Fruit fly (Drosophila melanogaster): ENCODE data around the gene Pglym78.

Pglym78 gene

DNA sequence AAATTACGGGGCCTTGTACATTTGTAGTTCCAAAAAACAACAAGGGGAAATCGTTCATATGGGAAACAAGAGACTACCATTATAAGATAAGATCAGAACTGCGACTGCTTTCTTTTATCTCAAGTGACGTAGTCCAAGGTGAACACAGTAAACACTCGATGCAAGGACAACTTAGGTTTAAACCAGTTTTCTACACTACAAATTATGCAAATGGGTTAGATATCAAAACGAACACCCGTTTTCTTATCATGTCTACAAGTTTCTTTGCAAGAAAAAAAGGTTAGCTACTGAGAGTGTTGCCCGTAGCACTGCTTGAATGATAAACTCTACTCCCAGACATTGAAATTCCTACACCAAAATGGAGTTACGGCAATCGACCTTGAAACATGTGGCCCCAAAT is 23.9 kb upstream of the Pglym78 start (continued):
- peak; percentile 78 for TF ChIP-seq CG14441 (GFP tag; IDR thresholded peaks at IDR 0.05)
- peak; percentile 65 for TF ChIP-seq Awh (GFP tag; IDR thresholded peaks at IDR 0.05)
- peak; percentile 72; the same call in 1 of the 2 replicates for TF ChIP-seq H2.0 (GFP tag; IDR thresholded peaks at IDR 0.05)
- no peak for TF ChIP-seq mld (GFP tag; IDR thresholded peaks at IDR 0.05; ENCODE audit: partially characterized antibody)
- TF ChIP-seq da (GFP tag; optimal IDR thresholded peaks at IDR 0.05), result no peak
- TF ChIP-seq sob (GFP tag; IDR thresholded peaks at IDR 0.05), result peak; percentile 72
- no peak for TF ChIP-seq tap (tag; optimal IDR thresholded peaks at IDR 0.05)
- peak; percentile 78 for TF ChIP-seq pnt (GFP tag; optimal IDR thresholded peaks at IDR 0.05)
- no peak for TF ChIP-seq YL-1 (GFP tag; optimal IDR thresholded peaks at IDR 0.05)
- peak; percentile 41 for TF ChIP-seq Ssrp (tag; optimal IDR thresholded peaks at IDR 0.05)
- TF ChIP-seq croc (GFP tag; conservative IDR thresholded peaks at IDR 0.05), result peak; percentile 51; the same call in 2 of the 3 replicates
- peak; percentile 20 for TF ChIP-seq CG15514 (GFP tag; optimal IDR thresholded peaks at IDR 0.05)
- peak; percentile 79 for TF ChIP-seq sisA (GFP tag; IDR thresholded peaks at IDR 0.05)
- no peak for TF ChIP-seq CG17186 (GFP tag; optimal IDR thresholded peaks at IDR 0.05)
- TF ChIP-seq Hand (GFP tag; optimal IDR thresholded peaks at IDR 0.05), result no peak
- no peak for TF ChIP-seq HmgZ (tag; optimal IDR thresholded peaks at IDR 0.05)
- peak; percentile 24 for TF ChIP-seq repo (GFP tag; optimal IDR thresholded peaks at IDR 0.05)
- peak; percentile 19 for TF ChIP-seq trem (tag; optimal IDR thresholded peaks at IDR 0.05)
- TF ChIP-seq CG2129 (GFP tag; IDR thresholded peaks at IDR 0.05; ENCODE audit: partially characterized antibody), result no peak
- peak; percentile 62 for TF ChIP-seq pum (GFP tag; optimal IDR thresholded peaks at IDR 0.05)
- TF ChIP-seq Bdp1 (GFP tag; optimal IDR thresholded peaks at IDR 0.05), result peak; percentile 35
- no peak for TF ChIP-seq insv (GFP tag; optimal IDR thresholded peaks at IDR 0.05)
- TF ChIP-seq CG10431 (GFP tag; optimal IDR thresholded peaks at IDR 0.05), result no peak
- no peak for TF ChIP-seq Tbp (GFP tag; optimal IDR thresholded peaks at IDR 0.05)
- no peak for TF ChIP-seq C15 (GFP tag; IDR thresholded peaks at IDR 0.05)
- no peak for TF ChIP-seq CG16779 (GFP tag; IDR thresholded peaks at IDR 0.05)
- TF ChIP-seq CG4707 (GFP tag; optimal IDR thresholded peaks at IDR 0.05), result no peak
- TF ChIP-seq CG5180 (GFP tag; optimal IDR thresholded peaks at IDR 0.05), result no peak
- no peak for TF ChIP-seq CG7745 (tag; optimal IDR thresholded peaks at IDR 0.05)
- TF ChIP-seq row (GFP tag; IDR thresholded peaks at IDR 0.05), result peak; percentile 77
- TF ChIP-seq CG9609 (GFP tag; optimal IDR thresholded peaks at IDR 0.05), result peak; percentile 4
- TF ChIP-seq oc (tag; optimal IDR thresholded peaks at IDR 0.05), result no peak
- no peak for TF ChIP-seq HLH4C (GFP tag; IDR thresholded peaks at IDR 0.05; ENCODE audit: partially characterized antibody)
- TF ChIP-seq pzg (GFP tag; optimal IDR thresholded peaks at IDR 0.05), result no peak
- TF ChIP-seq crol (GFP tag; IDR thresholded peaks at IDR 0.05), result no peak
- TF ChIP-seq crp (GFP tag; optimal IDR thresholded peaks at IDR 0.05), result no peak
- TF ChIP-seq CG11398 (GFP tag; optimal IDR thresholded peaks at IDR 0.05), result peak; percentile 34
- no peak for TF ChIP-seq CG18011 (GFP tag; optimal IDR thresholded peaks at IDR 0.05)
- TF ChIP-seq CG8359 (GFP tag; optimal IDR thresholded peaks at IDR 0.05; ENCODE audit: borderline replicate concordance), result peak; percentile 13
- TF ChIP-seq ken (GFP tag; IDR thresholded peaks at IDR 0.05), result peak; percentile 87
- TF ChIP-seq CG3163 (GFP tag; optimal IDR thresholded peaks at IDR 0.05), result no peak
- no peak for TF ChIP-seq corto (GFP tag; optimal IDR thresholded peaks at IDR 0.05)
- peak; percentile 49 for TF ChIP-seq CG2875 (GFP tag; optimal IDR thresholded peaks at IDR 0.05)
- TF ChIP-seq Nf-YB (GFP tag; optimal IDR thresholded peaks at IDR 0.05), result peak; percentile 31
- peak; percentile 26 for TF ChIP-seq CG5245 (GFP tag; optimal IDR thresholded peaks at IDR 0.05)
- TF ChIP-seq tna (GFP tag; IDR thresholded peaks at IDR 0.05; ENCODE audit: partially characterized antibody), result no peak
- peak; percentile 43 for TF ChIP-seq Myb (GFP tag; optimal IDR thresholded peaks at IDR 0.05)
- no peak for TF ChIP-seq CG17912 (GFP tag; optimal IDR thresholded peaks at IDR 0.05)
- TF ChIP-seq Hmr (GFP tag; optimal IDR thresholded peaks at IDR 0.05), result peak; percentile 38
- peak; percentile 32 for TF ChIP-seq CG14710 (tag; optimal IDR thresholded peaks at IDR 0.05)

All from whole organism, embryonic.